Worm (Caenorhabditis elegans): Measurements from ENCODE around the gene lsm-3.

The lsm-3 gene

ce11 chrIV:13386903-13387302 is at the start of gene lsm-3:
lsm-3 (plus strand) TSS chrIV:13387203.
- TF ChIP-seq him-1 (tag; optimal IDR thresholded peaks at IDR 0.05) (no peak), madf-6 (GFP tag; IDR thresholded peaks at IDR 0.05) (no peak), hlh-12 (tag; optimal IDR thresholded peaks at IDR 0.05) (no peak), F57C9.4 (tag; optimal IDR thresholded peaks at IDR 0.05) (no peak), F55B11.4 (tag; optimal IDR thresholded peaks at IDR 0.05; ENCODE audit: borderline replicate concordance, insufficient read depth) (no peak), F39B2.1 (GFP tag; IDR thresholded peaks at IDR 0.05) (no peak), ccch-3 (GFP tag; optimal IDR thresholded peaks at IDR 0.05) (no peak), gei-17 (GFP tag; optimal IDR thresholded peaks at IDR 0.05) (no peak), snpc-1.1 (tag; optimal IDR thresholded peaks at IDR 0.05; ENCODE audit: insufficient read depth) (no peak)

- no peak for TF ChIP-seq rcor-1 (GFP tag; IDR thresholded peaks at IDR 0.05)
- no peak for TF ChIP-seq snpc-3.4 (tag; optimal IDR thresholded peaks at IDR 0.05)
- TF ChIP-seq nhr-80 (tag; optimal IDR thresholded peaks at IDR 0.05) = no peak
- TF ChIP-seq bed-2 (GFP tag; IDR thresholded peaks at IDR 0.05) = no peak
- TF ChIP-seq T26A5.8 (tag; optimal IDR thresholded peaks at IDR 0.05) = no peak
- no peak for TF ChIP-seq B0019.2 (GFP tag; conservative IDR thresholded peaks at IDR 0.05)
- no peak for TF ChIP-seq ZK185.1 (tag; optimal IDR thresholded peaks at IDR 0.05; ENCODE audit: poor library complexity, severe bottlenecking)
- TF ChIP-seq ets-4 (GFP tag; optimal IDR thresholded peaks at IDR 0.05) = no peak
- TF ChIP-seq snpc-4 (GFP tag; optimal IDR thresholded peaks at IDR 0.05) = no peak
- no peak for TF ChIP-seq snpc-4 (tag; optimal IDR thresholded peaks at IDR 0.05)
- no peak for TF ChIP-seq ceh-79 (tag; optimal IDR thresholded peaks at IDR 0.05)
- no peak for TF ChIP-seq mxl-1 (tag; optimal IDR thresholded peaks at IDR 0.05)
Measured at ce11 chrIV:13342555-13342954, 44.4 kb upstream of the lsm-3 start, which contains the start of gene W02A2.5. W02A2.5 (plus strand) TSS chrIV:13342855.

- TF ChIP-seq xnd-1 (tag; optimal IDR thresholded peaks at IDR 0.05) (no peak), nhr-80 (tag; optimal IDR thresholded peaks at IDR 0.05) (peak; percentile 12)
Measured at ce11 chrIV:13346078-13346477, 40.9 kb upstream of the lsm-3 start.

ce11 chrIV:13347232-13347715 is 39.7 kb upstream of the lsm-3 start, which contains the start of gene W02A2.9:
W02A2.9 (plus strand) TSS chrIV:13347665.
- TF ChIP-seq nfyb-1 (GFP tag; IDR thresholded peaks at IDR 0.05) (peak; percentile 48; the same call in 1 of the 2 replicates), nhr-179 (tag; optimal IDR thresholded peaks at IDR 0.05) (no peak), chd-7 (tag; optimal IDR thresholded peaks at IDR 0.05) (no peak), ztf-18 (tag; optimal IDR thresholded peaks at IDR 0.05) (no peak), nhr-80 (tag; optimal IDR thresholded peaks at IDR 0.05) (peak; percentile 59)

- no peak; the same call in 1 of the 2 replicates for TF ChIP-seq mcd-1 (GFP tag; IDR thresholded peaks at IDR 0.05)
- no peak for TF ChIP-seq ets-4 (GFP tag; optimal IDR thresholded peaks at IDR 0.05)
- no peak for TF ChIP-seq ztf-18 (tag; optimal IDR thresholded peaks at IDR 0.05)
- no peak for TF ChIP-seq B0261.1 (tag; optimal IDR thresholded peaks at IDR 0.05)
- no peak for TF ChIP-seq mes-4 (tag; optimal IDR thresholded peaks at IDR 0.05)
- no peak for TF ChIP-seq F23B12.7 (tag; optimal IDR thresholded peaks at IDR 0.05; ENCODE audit: insufficient read depth)
- TF ChIP-seq hmg-1.2 (GFP tag; IDR thresholded peaks at IDR 0.05) = no peak
- peak; percentile 72 for TF ChIP-seq athp-1 (tag; optimal IDR thresholded peaks at IDR 0.05)
- peak; percentile 34 for TF ChIP-seq chd-7 (tag; optimal IDR thresholded peaks at IDR 0.05)
- TF ChIP-seq aptf-3 (GFP tag; IDR thresholded peaks at IDR 0.05) = 0 out of 2 replicates have a peak, but pooled peaks have one; percentile 63
- TF ChIP-seq zfh-2 (GFP tag; conservative IDR thresholded peaks at IDR 0.05) = peak; percentile 80
- TF ChIP-seq ztf-28 (GFP tag; IDR thresholded peaks at IDR 0.05) = no peak
- peak; percentile 77; the same call in 1 of the 2 replicates for TF ChIP-seq egrh-3 (GFP tag; IDR thresholded peaks at IDR 0.05)
- no peak for TF ChIP-seq cebp-1 (GFP tag; IDR thresholded peaks at IDR 0.05)
- peak; percentile 25 for TF ChIP-seq cebp-1 (tag; optimal IDR thresholded peaks at IDR 0.05)
- TF ChIP-seq ztf-26 (tag; optimal IDR thresholded peaks at IDR 0.05) = no peak
- peak; percentile 93; the same call in 1 of the 2 replicates for TF ChIP-seq cebp-2 (GFP tag; IDR thresholded peaks at IDR 0.05)
- TF ChIP-seq attf-5 (GFP tag; optimal IDR thresholded peaks at IDR 0.05) = no peak
- peak; percentile 72 for TF ChIP-seq attf-6 (GFP tag; IDR thresholded peaks at IDR 0.05)
- no peak for TF ChIP-seq madf-10 (tag; optimal IDR thresholded peaks at IDR 0.05)
Measured at ce11 chrIV:13348592-13348991, 38.4 kb upstream of the lsm-3 start, which contains the start of gene W02A2.12. W02A2.12 (minus strand) TSS chrIV:13348831.
